Fruit fly (Drosophila melanogaster) whole organism, adult: ENCODE results near the gene Hou.

Experiments used
- CG11617 ChIP-seq: fragments of 200-800 bp; sonication (Bioruptor generic); optimal IDR thresholded peaks from 2 replicates; lab custom pipeline; 2017; ENCODE audit warnings: mild to moderate bottlenecking, missing biosample characterization, missing genetic modification reagents, missing genetic modification characterization
- CG12768 ChIP-seq: fragments of 200-800 bp; sonication (Bioruptor generic); optimal IDR thresholded peaks from 2 replicates; lab custom pipeline; 2017; ENCODE audit warnings: missing biosample characterization, missing genetic modification characterization, mild to moderate bottlenecking, moderate library complexity, missing genetic modification reagents
- CG14711 ChIP-seq: fragments of 200-800 bp; sonication (Bioruptor generic); optimal IDR thresholded peaks from 2 replicates; lab custom pipeline; 2018; ENCODE audit warnings: missing biosample characterization, mild to moderate bottlenecking, missing genetic modification characterization, moderate library complexity
- CG1620 ChIP-seq: fragments of 200-800 bp; sonication (Bioruptor generic); optimal IDR thresholded peaks from 2 replicates; lab custom pipeline; 2016; ENCODE audit warnings: missing biosample characterization, missing genetic modification characterization
- CG33017 ChIP-seq: fragments of 200-800 bp; sonication (Bioruptor generic); optimal IDR thresholded peaks from 2 replicates; lab custom pipeline; 2018; ENCODE audit warnings: missing biosample characterization, mild to moderate bottlenecking, missing genetic modification characterization, moderate library complexity
- CG5204 ChIP-seq: fragments of 200-800 bp; sonication (Bioruptor generic); optimal IDR thresholded peaks from 2 replicates; lab custom pipeline; 2016; ENCODE audit warnings: missing biosample characterization, missing genetic modification characterization
- CG7045 ChIP-seq: fragments of 200-800 bp; sonication (Bioruptor generic); optimal IDR thresholded peaks from 2 replicates; lab custom pipeline; 2017; ENCODE audit warnings: missing biosample characterization, mild to moderate bottlenecking, missing genetic modification characterization
- CG7101 ChIP-seq: fragments of 200-800 bp; sonication (Bioruptor generic); optimal IDR thresholded peaks from 2 replicates; lab custom pipeline; 2018; ENCODE audit warnings: missing biosample characterization, mild to moderate bottlenecking, missing genetic modification characterization, moderate library complexity
- Clk ChIP-seq: fragments of 200-800 bp; sonication (Bioruptor generic); optimal IDR thresholded peaks from 2 replicates; lab custom pipeline; 2017; ENCODE audit warnings: missing biosample characterization, missing genetic modification characterization
- Crg-1 ChIP-seq: fragments of 200-800 bp; sonication (Bioruptor generic); optimal IDR thresholded peaks from 2 replicates; lab custom pipeline; 2016; ENCODE audit warnings: missing biosample characterization, missing genetic modification characterization
- Hr96 ChIP-seq: fragments of 200-800 bp; sonication (Bioruptor generic); optimal IDR thresholded peaks from 2 replicates; lab custom pipeline; 2016; ENCODE audit warnings: missing biosample characterization, missing genetic modification characterization
- Mnt ChIP-seq: fragments of 200-800 bp; sonication (Bioruptor generic); optimal IDR thresholded peaks from 2 replicates; lab custom pipeline; 2016; ENCODE audit warnings: missing biosample characterization, mild to moderate bottlenecking, missing genetic modification characterization
- bab1 ChIP-seq: fragments of 200-800 bp; sonication (Bioruptor generic); optimal IDR thresholded peaks from 3 replicates; lab custom pipeline; 2019; ENCODE audit warnings: missing biosample characterization, mild to moderate bottlenecking, missing genetic modification characterization, moderate library complexity
- cic ChIP-seq: fragments of 200-800 bp; sonication (Bioruptor generic); optimal IDR thresholded peaks from 2 replicates; lab custom pipeline; 2017; ENCODE audit warnings: missing biosample characterization, mild to moderate bottlenecking, missing genetic modification characterization, moderate library complexity
- cnc ChIP-seq, 2 experiments: fragments of >200 bp; optimal IDR thresholded peaks; 2 replicates each; lab custom pipeline; 2017
- kay ChIP-seq: fragments of 200-800 bp; sonication (Bioruptor generic); peaks from one replicate; lab custom pipeline; 2016; ENCODE audit warnings: missing biosample characterization, missing genetic modification characterization, borderline replicate concordance
- ovo ChIP-seq: fragments of 200-800 bp; sonication (Bioruptor generic); optimal IDR thresholded peaks from 2 replicates; lab custom pipeline; 2016; ENCODE audit warnings: missing biosample characterization, missing genetic modification characterization
- pad ChIP-seq: fragments of 200-800 bp; sonication (Bioruptor generic); optimal IDR thresholded peaks from 3 replicates; lab custom pipeline; 2017; ENCODE audit warnings: missing biosample characterization, missing genetic modification characterization, mild to moderate bottlenecking, moderate library complexity, missing genetic modification reagents
- tj ChIP-seq: fragments of 200-800 bp; sonication (Bioruptor generic); optimal IDR thresholded peaks from 3 replicates; lab custom pipeline; 2017; ENCODE audit warnings: missing biosample characterization, mild to moderate bottlenecking, missing genetic modification characterization, moderate library complexity
- toe ChIP-seq: fragments of 200-800 bp; sonication (Bioruptor generic); optimal IDR thresholded peaks from 2 replicates; lab custom pipeline; 2016; ENCODE audit warnings: missing biosample characterization, missing genetic modification characterization

Gene Hou

DNA sequence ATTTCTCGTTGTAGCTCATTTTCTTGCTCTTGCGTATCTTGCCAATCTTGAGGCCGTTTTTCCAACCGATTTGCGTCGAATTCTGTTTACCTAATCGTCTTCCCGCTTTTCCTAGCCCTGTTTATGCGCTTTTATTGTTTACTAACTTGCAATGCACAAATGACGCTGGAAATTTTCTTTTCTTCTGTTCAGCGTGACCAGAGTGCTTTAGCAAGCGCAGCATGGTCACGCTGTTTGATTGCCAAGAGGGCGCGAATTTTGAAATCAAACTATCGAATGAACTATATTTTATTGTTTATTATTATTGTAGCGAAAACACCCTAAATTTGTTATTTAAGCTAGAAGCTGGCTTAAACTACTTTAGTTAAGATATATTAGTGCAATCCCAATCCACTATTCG, at the start of gene Hou:
Gene Hou (minus strand): TSS at position 193 of the 400 bp plus-strand sequence.
- TF ChIP-seq bab1 (GFP tag; lab: Kevin White, UChicago): peak; percentile 37
- no peak for TF ChIP-seq ovo (GFP tag; lab: Kevin White, UChicago)
- no peak for TF ChIP-seq CG11617 (GFP tag; lab: Kevin White, UChicago)
- TF ChIP-seq cnc (optimal IDR thresholded peaks at IDR 0.05; lab: Kevin White, UChicago): no peak
- no peak for TF ChIP-seq Hr96

DNA sequence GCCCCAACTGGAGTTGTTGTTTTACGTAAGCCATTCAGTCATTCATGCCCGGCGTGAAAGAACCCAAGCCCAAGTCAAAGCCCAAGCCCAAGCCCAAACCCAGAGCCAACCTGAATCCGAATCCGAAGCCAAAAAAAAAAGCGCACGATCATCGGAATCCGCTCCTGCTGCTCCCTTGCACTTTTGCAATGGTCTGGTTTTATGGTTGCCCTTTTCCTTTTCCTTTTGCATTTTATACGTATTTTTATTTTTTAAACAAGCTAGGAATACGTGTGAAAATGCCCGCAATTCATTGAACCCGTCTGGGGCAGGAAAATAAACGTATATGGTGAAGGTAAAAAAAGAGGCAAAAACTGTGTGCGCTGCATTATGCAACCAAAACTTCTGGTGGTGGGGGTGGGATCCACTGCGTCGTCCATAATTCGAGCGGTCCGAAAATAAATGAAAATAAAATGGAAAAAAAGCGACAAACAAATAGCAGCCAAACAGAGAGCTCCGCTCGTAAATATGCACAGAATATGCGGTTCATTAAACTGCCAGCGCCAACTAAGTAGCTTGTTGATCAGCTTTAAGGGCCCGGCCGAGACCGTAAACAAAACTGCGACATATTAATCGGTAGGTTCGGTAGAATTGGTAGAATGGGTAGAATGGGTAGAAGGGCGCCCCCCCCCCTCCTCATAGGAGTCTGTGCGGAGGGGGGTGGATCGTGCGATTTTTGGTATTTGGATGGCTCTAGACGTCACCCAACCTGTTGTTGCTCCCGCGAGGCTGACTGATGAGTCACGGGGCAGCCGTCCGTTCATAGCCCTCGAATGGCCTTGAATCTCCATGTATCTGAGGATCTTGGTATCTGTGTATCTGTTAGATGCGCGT, 49.3 kb upstream of the Hou start:
- TF ChIP-seq Hr96: no peak
- TF ChIP-seq tj: peak; percentile 98
- TF ChIP-seq CG7045 (GFP tag; lab: Kevin White, UChicago): no peak
- no peak for TF ChIP-seq cnc (optimal IDR thresholded peaks at IDR 0.05; lab: Kevin White, UChicago)

DNA sequence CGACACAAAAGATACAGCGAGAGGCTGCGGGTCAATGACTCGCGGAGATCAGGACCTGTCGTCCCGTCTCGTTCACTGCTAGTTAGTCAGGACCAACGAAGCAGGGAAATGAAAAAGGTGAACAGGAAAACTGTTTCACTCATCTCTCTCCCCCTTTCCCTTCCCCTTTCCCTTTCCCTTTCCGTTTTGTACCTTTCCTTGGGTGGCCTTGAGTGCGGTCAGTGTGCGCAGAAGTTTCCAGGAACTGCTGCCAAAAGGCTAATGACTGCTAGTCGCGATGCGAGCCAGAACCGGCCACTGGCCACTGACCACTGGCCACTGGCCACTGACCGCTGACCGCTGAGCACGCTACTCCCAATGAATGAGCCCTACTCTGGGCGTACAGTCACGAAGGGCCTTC, 45.4 kb upstream of the Hou start:
- no peak for TF ChIP-seq CG12768
- no peak for TF ChIP-seq Clk (GFP tag; lab: Kevin White, UChicago)
- no peak for TF ChIP-seq tj
- no peak for TF ChIP-seq toe (GFP tag; lab: Kevin White, UChicago)
- TF ChIP-seq CG7101 (tag; lab: Kevin White, UChicago): no peak
- no peak for TF ChIP-seq pad
- TF ChIP-seq CG14711 (tag; lab: Kevin White, UChicago): no peak
- no peak for TF ChIP-seq CG11617 (GFP tag; lab: Kevin White, UChicago)
- TF ChIP-seq kay: no peak
- no peak for TF ChIP-seq Crg-1 (GFP tag; lab: Kevin White, UChicago)
- TF ChIP-seq CG1620 (GFP tag; lab: Kevin White, UChicago): no peak
- no peak for TF ChIP-seq CG7045 (GFP tag; lab: Kevin White, UChicago)
- TF ChIP-seq CG5204 (GFP tag; lab: Kevin White, UChicago): no peak
- TF ChIP-seq cic: no peak
- no peak for TF ChIP-seq ovo (GFP tag; lab: Kevin White, UChicago)
- TF ChIP-seq Mnt: no peak
- TF ChIP-seq CG33017 (tag; lab: Kevin White, UChicago): no peak
- TF ChIP-seq Hr96: no peak
- no peak for TF ChIP-seq bab1 (GFP tag; lab: Kevin White, UChicago)

DNA sequence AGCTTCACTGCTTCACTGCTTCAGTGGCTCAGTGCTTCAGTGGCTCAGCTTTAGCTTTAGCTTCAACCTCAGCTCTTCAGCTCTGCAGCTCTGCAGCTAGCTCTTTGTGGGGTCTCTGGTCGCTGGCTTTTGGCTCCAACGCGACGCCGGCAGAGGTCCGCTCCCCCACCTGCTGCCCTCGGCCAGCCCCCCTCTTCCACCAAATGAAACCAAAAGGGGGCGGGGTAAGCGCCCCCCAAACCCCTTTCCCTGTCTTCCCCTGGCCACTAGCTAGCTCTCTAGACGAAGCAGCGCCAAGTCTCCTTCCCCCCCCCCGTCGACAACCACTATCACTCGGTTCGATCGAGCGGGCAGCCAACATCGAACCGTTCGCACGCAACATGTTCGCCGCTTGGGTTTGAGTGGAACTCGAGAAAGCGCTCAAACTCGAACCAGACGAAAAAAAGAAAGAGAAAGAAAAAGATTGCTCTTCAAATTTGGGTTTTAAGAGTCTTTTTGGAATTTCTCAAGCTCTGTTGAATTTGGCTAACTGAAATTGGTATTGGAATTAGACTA, 42.8 kb upstream of the Hou start, which contains the start of gene Cyp18a1:
Gene Cyp18a1 (minus strand): TSS at position 95 of the 555 bp plus-strand sequence.
- TF ChIP-seq tj (peak; percentile 15), kay (no peak), CG7045 (GFP tag; lab: Kevin White, UChicago) (no peak), CG14711 (tag; lab: Kevin White, UChicago) (no peak)

DNA sequence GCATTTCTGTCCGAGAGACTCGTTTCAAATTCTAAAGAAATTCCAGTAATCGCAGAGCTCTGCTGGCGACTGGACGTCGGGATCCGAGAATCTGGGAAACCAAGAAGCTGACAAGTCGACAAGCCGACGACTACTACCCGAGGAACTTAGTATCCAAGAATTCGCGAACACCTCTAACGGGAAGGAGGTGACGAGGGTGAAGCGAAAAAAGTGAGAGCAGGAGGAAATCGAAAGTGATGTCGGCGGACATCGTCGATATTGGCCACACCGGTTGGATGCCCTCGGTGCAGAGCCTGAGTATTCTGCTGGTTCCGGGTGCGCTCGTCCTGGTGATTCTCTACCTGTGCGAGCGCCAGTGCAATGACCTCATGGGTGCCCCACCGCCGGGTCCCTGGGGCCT, 35.5 kb upstream of the Hou start, which contains the start of gene phtm:
Gene phtm (plus strand): TSS at position 41 of the 400 bp plus-strand sequence.
- TF ChIP-seq cic: no peak

DNA sequence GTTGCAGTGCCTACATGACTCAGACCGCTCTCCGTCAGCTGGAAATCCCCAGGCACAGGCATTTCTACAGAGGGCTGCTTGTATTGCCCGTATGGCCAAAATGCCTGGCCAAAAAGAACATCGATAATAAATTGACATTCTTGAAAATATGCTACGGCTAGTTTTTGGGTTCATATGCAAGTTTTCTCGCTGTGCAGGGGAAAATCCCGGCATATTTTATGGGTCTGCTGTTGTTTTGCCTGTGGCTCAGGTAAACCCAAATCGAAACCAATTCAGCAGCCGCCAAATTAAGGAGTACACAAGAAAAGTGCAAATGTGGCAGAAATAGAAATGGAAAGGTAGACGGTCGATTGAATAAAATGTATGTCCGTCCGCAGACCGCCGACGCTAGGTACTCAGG, 34.7 kb upstream of the Hou start:
- TF ChIP-seq bab1 (GFP tag; lab: Kevin White, UChicago) (no peak), Crg-1 (GFP tag; lab: Kevin White, UChicago) (no peak), Clk (GFP tag; lab: Kevin White, UChicago) (no peak), ovo (GFP tag; lab: Kevin White, UChicago) (no peak), CG12768 (no peak), pad (no peak)

DNA sequence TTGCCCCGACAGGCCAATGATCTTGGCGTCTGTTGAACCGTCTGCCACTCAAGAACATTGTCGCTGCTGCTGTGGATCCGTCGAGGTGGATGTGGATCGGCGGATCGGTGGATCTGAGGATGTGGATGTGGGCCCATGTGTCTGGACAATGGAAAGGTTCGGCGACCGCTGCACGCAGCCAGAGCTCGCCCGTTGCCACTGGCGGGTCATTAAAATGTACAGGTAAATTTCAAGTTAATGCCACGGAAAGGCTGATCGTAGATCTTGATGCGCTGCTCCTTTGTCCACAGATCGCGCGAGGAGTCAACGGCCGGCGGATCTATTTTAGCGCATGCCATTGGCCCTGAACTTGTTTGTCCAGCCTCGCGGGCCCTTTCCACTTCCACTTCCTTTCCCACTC, 34.3 kb upstream of the Hou start:
- TF ChIP-seq CG12768 (no peak), pad (no peak), CG5204 (GFP tag; lab: Kevin White, UChicago) (no peak), tj (no peak), cic (no peak), ovo (GFP tag; lab: Kevin White, UChicago) (no peak), CG7101 (tag; lab: Kevin White, UChicago) (no peak), CG7045 (GFP tag; lab: Kevin White, UChicago) (no peak), CG11617 (GFP tag; lab: Kevin White, UChicago) (no peak), toe (GFP tag; lab: Kevin White, UChicago) (no peak), Hr96 (no peak), Crg-1 (GFP tag; lab: Kevin White, UChicago) (no peak), kay (no peak), bab1 (GFP tag; lab: Kevin White, UChicago) (no peak)
